Worm (Caenorhabditis elegans) whole organism, L4 larva: ENCODE measurements around the gene gas-1.

ENCODE experiments used
- T26A8.4 ChIP-seq: fragments of 200-800 bp; sonication (Bioruptor generic); IDR thresholded peaks from 2 replicates; pipeline ENCODE4 v1.3.6; 2022; ENCODE audit warnings: missing genetic modification characterization, missing compliant biosample characterization
- Y48G9A.11 ChIP-seq: fragments of 200-800 bp; sonication (Bioruptor generic); IDR thresholded peaks from 2 replicates; pipeline ENCODE4 v1.3.6; 2022; ENCODE audit warnings: missing genetic modification reagents, missing genetic modification characterization, missing compliant biosample characterization
- Y5F2A.4 ChIP-seq: fragments of 200-800 bp; sonication (Bioruptor generic); optimal IDR thresholded peaks from 2 replicates; lab custom pipeline; 2018; ENCODE audit warnings: mild to moderate bottlenecking, missing genetic modification characterization, missing compliant biosample characterization
- ceh-20 ChIP-seq: fragments of 200-800 bp; sonication (Bioruptor generic); IDR thresholded peaks from 2 replicates; pipeline ENCODE4 v1.3.6; 2022; ENCODE audit warnings: missing genetic modification reagents, missing genetic modification characterization, missing compliant biosample characterization
- ceh-32 ChIP-seq: sonication (generic microtip); optimal IDR thresholded peaks from 2 replicates; lab custom pipeline; 2016; ENCODE audit warnings: mild to moderate bottlenecking, missing genetic modification characterization, missing compliant biosample characterization; ENCODE audit not compliant: poor library complexity
- cey-2 ChIP-seq: sonication (generic microtip); optimal IDR thresholded peaks from 3 replicates; lab custom pipeline; 2017; ENCODE audit warnings: missing genetic modification characterization, mild to moderate bottlenecking, missing compliant biosample characterization, antibody characterized with exemption, borderline replicate concordance; ENCODE audit not compliant: insufficient read depth
- ctbp-1 ChIP-seq: fragments of 200-800 bp; sonication (Bioruptor generic); IDR thresholded peaks from 2 replicates; pipeline ENCODE4 v1.3.6; 2022; ENCODE audit warnings: missing genetic modification reagents, missing genetic modification characterization, missing compliant biosample characterization
- daf-8 ChIP-seq: fragments of 200-800 bp; sonication (Bioruptor generic); IDR thresholded peaks from 2 replicates; pipeline ENCODE4 v1.3.6; 2022; ENCODE audit warnings: missing genetic modification characterization, missing compliant biosample characterization
- dmd-6 ChIP-seq: fragments of 200-800 bp; sonication (Bioruptor generic); IDR thresholded peaks from 2 replicates; pipeline ENCODE4 v1.3.6; 2022; ENCODE audit warnings: missing genetic modification reagents, missing genetic modification characterization, missing compliant biosample characterization
- dmd-8 ChIP-seq: fragments of 200-800 bp; sonication (Bioruptor generic); IDR thresholded peaks from 2 replicates; pipeline ENCODE4 v1.3.6; 2022; ENCODE audit warnings: missing genetic modification characterization, missing compliant biosample characterization
- dpl-1 ChIP-seq: fragments of 150-350 bp; optimal IDR thresholded peaks from 2 replicates; lab custom pipeline; 2014; ENCODE audit warnings: missing biosample characterization, missing genetic modification reagents, missing genetic modification characterization
- dve-1 ChIP-seq: sonication (generic microtip); optimal IDR thresholded peaks from 2 replicates; lab custom pipeline; 2017; ENCODE audit warnings: antibody characterized with exemption, mild to moderate bottlenecking, missing genetic modification characterization, missing compliant biosample characterization; ENCODE audit not compliant: insufficient read depth
- egl-27 ChIP-seq: sonication (generic microtip); optimal IDR thresholded peaks from 3 replicates; lab custom pipeline; 2017; ENCODE audit warnings: missing biosample characterization, missing genetic modification reagents, missing genetic modification characterization
- egl-43 ChIP-seq: fragments of 200-800 bp; sonication (Bioruptor generic); IDR thresholded peaks from 2 replicates; pipeline ENCODE4 v1.3.6; 2022; ENCODE audit warnings: missing genetic modification reagents, missing genetic modification characterization, missing compliant biosample characterization
- jun-1 ChIP-seq: fragments of 150-350 bp; optimal IDR thresholded peaks from 2 replicates; lab custom pipeline; 2014; ENCODE audit warnings: missing biosample characterization, missing genetic modification reagents, missing genetic modification characterization
- lin-13 ChIP-seq: fragments of 150-350 bp; optimal IDR thresholded peaks from 2 replicates; lab custom pipeline; 2014; ENCODE audit warnings: missing biosample characterization, missing genetic modification reagents, missing genetic modification characterization
- lin-38 ChIP-seq: fragments of 200-800 bp; sonication (Bioruptor generic); IDR thresholded peaks from 2 replicates; pipeline ENCODE4 v1.3.6; 2022; ENCODE audit warnings: missing genetic modification reagents, missing genetic modification characterization, missing compliant biosample characterization
- lsy-2 ChIP-seq, 2 experiments: fragments of 150-350 bp in 1 of 2; sonication (generic microtip) in 1 of 2; optimal IDR thresholded peaks; 2 replicates each; lab custom pipeline; 2014 to 2017; ENCODE audit warnings: missing biosample characterization in 2 of 2, missing genetic modification characterization in 2 of 2
- madf-5 ChIP-seq, 2 experiments: fragments of 200-800 bp; sonication (Bioruptor generic); IDR thresholded peaks; 2 replicates each; pipeline ENCODE4 v1.3.6; 2022; ENCODE audit warnings: missing compliant biosample characterization in 2 of 2, missing genetic modification characterization in 2 of 2
- madf-9 ChIP-seq: fragments of 200-800 bp; sonication (Bioruptor generic); conservative IDR thresholded peaks from 2 replicates; pipeline ENCODE4 v1.3.6; 2022; ENCODE audit warnings: missing genetic modification reagents, missing genetic modification characterization, missing compliant biosample characterization
- mep-1 ChIP-seq: fragments of 150-350 bp; sonication (generic microtip); optimal IDR thresholded peaks from 3 replicates; lab custom pipeline; 2014; ENCODE audit warnings: missing biosample characterization, missing genetic modification characterization
- mes-2 ChIP-seq: sonication (generic microtip); optimal IDR thresholded peaks from 2 replicates; lab custom pipeline; 2016; ENCODE audit warnings: missing genotype, mild to moderate bottlenecking, missing genetic modification characterization, missing compliant biosample characterization; ENCODE audit not compliant: poor library complexity, severe bottlenecking
- mxl-3 ChIP-seq: fragments of 200-800 bp; sonication (Bioruptor generic); optimal IDR thresholded peaks from 2 replicates; lab custom pipeline; 2018; ENCODE audit warnings: mild to moderate bottlenecking, missing genetic modification characterization, missing compliant biosample characterization
- nhr-10 ChIP-seq: fragments of 150-350 bp; optimal IDR thresholded peaks from 2 replicates; lab custom pipeline; 2014; ENCODE audit warnings: missing biosample characterization, missing genetic modification characterization
- nhr-237 ChIP-seq: sonication (generic microtip); optimal IDR thresholded peaks from 2 replicates; lab custom pipeline; 2017; ENCODE audit warnings: missing biosample characterization, missing genetic modification characterization
- nhr-42 ChIP-seq: fragments of 200-800 bp; sonication (Bioruptor generic); IDR thresholded peaks from 2 replicates; pipeline ENCODE4 v1.3.6; 2022; ENCODE audit warnings: missing genetic modification characterization, missing compliant biosample characterization
- nhr-6 ChIP-seq: fragments of 150-350 bp; optimal IDR thresholded peaks from 2 replicates; lab custom pipeline; 2014; ENCODE audit warnings: missing biosample characterization, missing genetic modification characterization
- nhr-77 ChIP-seq: fragments of 150-350 bp; optimal IDR thresholded peaks from 2 replicates; lab custom pipeline; 2014; ENCODE audit warnings: missing biosample characterization, missing genetic modification characterization
- php-3 ChIP-seq: fragments of 200-800 bp; sonication (Bioruptor generic); IDR thresholded peaks from 2 replicates; pipeline ENCODE4 v1.3.6; 2022; ENCODE audit warnings: missing genetic modification reagents, missing genetic modification characterization, missing compliant biosample characterization
- rbr-2 ChIP-seq: sonication (generic microtip); optimal IDR thresholded peaks from 2 replicates; lab custom pipeline; 2016; ENCODE audit warnings: missing genotype, missing genetic modification characterization, missing compliant biosample characterization
- snpc-1.2 ChIP-seq: fragments of 200-800 bp; sonication (Bioruptor generic); IDR thresholded peaks from 2 replicates; pipeline ENCODE4 v1.3.6; 2022; ENCODE audit warnings: missing genetic modification reagents, missing genetic modification characterization, missing compliant biosample characterization
- unc-130 ChIP-seq: sonication (generic microtip); optimal IDR thresholded peaks from 2 replicates; lab custom pipeline; 2016; ENCODE audit warnings: missing genetic modification reagents, missing genetic modification characterization, missing compliant biosample characterization
- unc-39 ChIP-seq: sonication (generic microtip); optimal IDR thresholded peaks from 2 replicates; lab custom pipeline; 2017; ENCODE audit warnings: missing biosample characterization, missing genetic modification characterization
- unc-62 ChIP-seq, 3 experiments: fragments of 150-350 bp in 1 of 3; sonication (generic microtip); optimal IDR thresholded peaks in 2 of 3; peaks in 1 of 3; 1 replicate in 1 of 3; 2 replicates in 2 of 3; lab custom pipeline; 2014 to 2017; ENCODE audit warnings: missing biosample characterization in 3 of 3, missing genetic modification characterization in 3 of 3, missing genetic modification reagents in 3 of 3, missing genotype in 1 of 3
- vab-7 ChIP-seq: fragments of 200-800 bp; sonication (Bioruptor generic); IDR thresholded peaks from 2 replicates; pipeline ENCODE4 v1.3.6; 2022; ENCODE audit warnings: missing genetic modification reagents, missing genetic modification characterization, missing compliant biosample characterization
- zag-1 ChIP-seq: fragments of 150-350 bp; optimal IDR thresholded peaks from 2 replicates; lab custom pipeline; 2014; ENCODE audit warnings: missing biosample characterization, missing genetic modification characterization
- ztf-11 ChIP-seq: fragments of 150-350 bp; optimal IDR thresholded peaks from 2 replicates; lab custom pipeline; 2014; ENCODE audit warnings: missing biosample characterization, missing genetic modification characterization
- ztf-7 ChIP-seq: fragments of 150-350 bp; optimal IDR thresholded peaks from 2 replicates; lab custom pipeline; 2014; ENCODE audit warnings: missing biosample characterization, missing genetic modification characterization

Gene gas-1

DNA sequence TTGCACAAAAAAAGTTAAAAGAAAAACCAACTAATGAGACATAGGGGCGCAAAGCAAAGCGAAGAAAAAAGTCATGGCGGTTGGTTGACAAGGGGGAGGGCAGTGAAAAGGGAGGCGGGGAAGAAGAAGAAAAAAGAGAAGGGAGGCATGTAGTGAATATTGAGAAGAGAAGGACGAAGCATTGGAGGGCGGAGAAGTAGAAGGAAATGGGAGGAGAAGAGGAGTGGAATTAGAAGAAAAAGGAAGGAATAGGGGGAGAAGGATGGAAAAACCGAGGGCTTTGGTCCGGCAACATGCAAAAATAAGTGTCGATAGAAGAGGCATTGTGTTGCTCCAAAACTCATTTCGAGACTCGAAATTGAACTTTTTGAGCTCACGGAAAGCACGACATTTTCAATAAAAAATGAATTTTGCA lies 40.6 kb upstream of the gas-1 start (continued):
- TF ChIP-seq cey-2 (tag; lab: Kevin White, UChicago) (no peak), nhr-237 (tag; lab: Kevin White, UChicago) (no peak), unc-62 (GFP tag; optimal IDR thresholded peaks at IDR 0.05 in 1 of 2; lab: Kevin White, UChicago) (peak in 1 of 2 experiments; percentile 89), unc-62 (tag; optimal IDR thresholded peaks at IDR 0.05; lab: Kevin White, UChicago) (no peak), lin-13 (GFP tag; lab: Kevin White, UChicago) (no peak), dve-1 (tag; lab: Kevin White, UChicago) (no peak), madf-9 (GFP tag; lab: Robert Waterston, UW) (no peak), egl-27 (no peak), snpc-1.2 (GFP tag; lab: Robert Waterston, UW) (no peak), jun-1 (tag; lab: Kevin White, UChicago) (no peak), zag-1 (tag; lab: Kevin White, UChicago) (no peak), egl-43 (no peak; the same call in 1 of the 2 replicates), lsy-2 (tag; optimal IDR thresholded peaks at IDR 0.05; lab: Kevin White, UChicago) (peak in 1 of 2 experiments; percentile 45), php-3 (GFP tag; lab: Robert Waterston, UW) (no peak), ctbp-1 (GFP tag; lab: Robert Waterston, UW) (peak; percentile 52; the same call in 1 of the 2 replicates), nhr-77 (tag; lab: Kevin White, UChicago) (no peak), nhr-6 (no peak), ztf-7 (no peak), mxl-3 (GFP tag; lab: Kevin White, UChicago) (no peak), nhr-10 (tag; lab: Kevin White, UChicago) (no peak), Y48G9A.11 (GFP tag; lab: Robert Waterston, UW) (no peak), Y5F2A.4 (GFP tag; lab: Kevin White, UChicago) (no peak), nhr-42 (GFP tag; lab: Robert Waterston, UW) (no peak), unc-130 (GFP tag; lab: Kevin White, UChicago) (no peak), T26A8.4 (GFP tag; lab: Robert Waterston, UW) (no peak), vab-7 (GFP tag; lab: Robert Waterston, UW) (no peak), mes-2 (tag; lab: Kevin White, UChicago) (no peak), rbr-2 (tag; lab: Kevin White, UChicago) (peak; percentile 39), daf-8 (no peak), unc-39 (tag; lab: Kevin White, UChicago) (no peak), lin-38 (GFP tag; lab: Robert Waterston, UW) (no peak), ceh-20 (GFP tag; lab: Robert Waterston, UW) (no peak), ztf-11 (no peak), dpl-1 (GFP tag; lab: Kevin White, UChicago) (peak; percentile 12)
- TF ChIP-seq, all 104 proteins: peak for 15

DNA sequence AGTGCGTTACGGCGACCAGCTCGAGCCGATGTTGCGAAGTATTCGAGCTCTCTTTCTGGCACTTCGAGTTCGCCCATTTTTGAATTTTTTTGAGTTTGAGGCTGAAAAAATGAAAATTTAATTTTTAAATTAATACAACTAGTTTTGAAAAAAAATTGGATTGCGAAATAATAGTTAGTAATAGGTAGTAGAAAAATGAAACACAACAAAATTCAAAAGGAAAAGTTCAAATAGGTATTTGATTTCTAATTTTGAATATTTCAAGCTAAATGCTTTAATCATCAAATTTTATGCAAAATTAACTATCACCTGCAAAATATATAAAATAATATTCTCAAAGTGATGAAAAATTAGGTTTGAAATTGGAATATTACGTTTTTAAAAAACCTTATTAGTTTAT lies 40.1 kb upstream of the gas-1 start, which contains the start of gene K09E9.4:
TSS of gene K09E9.4 (minus strand) at position 101 of the 400 bp plus-strand sequence.
- no peak for TF ChIP-seq ztf-11
- TF ChIP-seq unc-130 (GFP tag; lab: Kevin White, UChicago), result no peak
- TF ChIP-seq nhr-77 (tag; lab: Kevin White, UChicago), result no peak
- TF ChIP-seq madf-5 (GFP tag; IDR thresholded peaks at IDR 0.05; lab: Robert Waterston, UW), result no peak
- no peak for TF ChIP-seq dmd-6
- no peak for TF ChIP-seq Y5F2A.4 (GFP tag; lab: Kevin White, UChicago)
- TF ChIP-seq snpc-1.2 (GFP tag; lab: Robert Waterston, UW), result no peak
- no peak for TF ChIP-seq daf-8
- TF ChIP-seq dmd-8 (GFP tag; lab: Robert Waterston, UW), result no peak
- TF ChIP-seq mep-1 (tag; lab: Kevin White, UChicago), result no peak
- TF ChIP-seq ceh-32 (tag; lab: Kevin White, UChicago), result no peak
